Worm (Caenorhabditis elegans) whole organism, midembryonic: ENCODE data around the gene F26D11.13.

Experiments
- T22C8.4 ChIP-seq: fragments of 200-800 bp; sonication (Bioruptor generic); IDR thresholded peaks from 2 replicates; pipeline ENCODE4 v1.3.6; 2022; ENCODE audit warnings: missing genetic modification characterization, missing compliant biosample characterization
- cog-1 ChIP-seq: sonication (generic microtip); optimal IDR thresholded peaks from 2 replicates; lab custom pipeline; 2016; ENCODE audit warnings: missing genetic modification characterization, missing compliant biosample characterization
- flt-1 ChIP-seq: fragments of 200-800 bp; sonication (Bioruptor generic); IDR thresholded peaks from 2 replicates; pipeline ENCODE4 v1.3.6; 2022; ENCODE audit warnings: missing genetic modification characterization, missing compliant biosample characterization
- klf-2 ChIP-seq: fragments of 200-800 bp; sonication (Bioruptor generic); conservative IDR thresholded peaks from 2 replicates; pipeline ENCODE4 v1.3.6; 2022; ENCODE audit warnings: missing genetic modification reagents, missing genetic modification characterization, missing compliant biosample characterization
- med-1 ChIP-seq: sonication (generic microtip); optimal IDR thresholded peaks from 2 replicates; lab custom pipeline; 2017; ENCODE audit warnings: missing genetic modification characterization, mild to moderate bottlenecking, missing compliant biosample characterization, antibody characterized with exemption, missing genetic modification reagents; ENCODE audit not compliant: insufficient read depth
- ref-1 ChIP-seq: fragments of 200-800 bp; sonication (Bioruptor generic); conservative IDR thresholded peaks from 2 replicates; pipeline ENCODE4 v1.3.6; 2022; ENCODE audit warnings: missing genetic modification reagents, missing genetic modification characterization, missing compliant biosample characterization
- tab-1 ChIP-seq: fragments of 200-800 bp; sonication (Bioruptor generic); IDR thresholded peaks from 2 replicates; pipeline ENCODE4 v1.3.6; 2022; ENCODE audit warnings: missing genetic modification characterization, missing compliant biosample characterization
- ztf-23 ChIP-seq: fragments of 200-800 bp; sonication (Bioruptor generic); IDR thresholded peaks from 2 replicates; pipeline ENCODE4 v1.3.6; 2022; ENCODE audit warnings: missing genetic modification reagents, missing genetic modification characterization, missing compliant biosample characterization
- ztf-29 ChIP-seq: fragments of 200-800 bp; sonication (Bioruptor generic); IDR thresholded peaks from 2 replicates; pipeline ENCODE4 v1.3.6; 2022; ENCODE audit warnings: missing genetic modification reagents, missing genetic modification characterization, missing compliant biosample characterization

F26D11.13 gene

ce11 chrV:7925483-7925882 lies 29.0 kb downstream of the F26D11.13 start, which contains the start of gene srsx-7:
srsx-7 (plus strand) TSS chrV:7925783.
- TF ChIP-seq med-1 (GFP tag; lab: Kevin White, UChicago): no peak
- no peak for TF ChIP-seq cog-1
- no peak for TF ChIP-seq klf-2
- no peak for TF ChIP-seq ref-1 (GFP tag; lab: Robert Waterston, UW)
- no peak for TF ChIP-seq tab-1 (GFP tag; lab: Robert Waterston, UW)
- TF ChIP-seq ztf-29 (GFP tag; lab: Robert Waterston, UW): no peak
- TF ChIP-seq ztf-23 (GFP tag; lab: Robert Waterston, UW): no peak
- no peak for TF ChIP-seq flt-1 (GFP tag; lab: Robert Waterston, UW)
- TF ChIP-seq T22C8.4: no peak

ce11 chrV:7908431-7908830 lies 46.0 kb downstream of the F26D11.13 start:
- no peak for TF ChIP-seq ztf-29 (GFP tag; lab: Robert Waterston, UW)
- TF ChIP-seq flt-1 (GFP tag; lab: Robert Waterston, UW): no peak
- TF ChIP-seq ztf-23 (GFP tag; lab: Robert Waterston, UW): no peak
- TF ChIP-seq tab-1 (GFP tag; lab: Robert Waterston, UW): no peak
- no peak for TF ChIP-seq med-1 (GFP tag; lab: Kevin White, UChicago)
- no peak for TF ChIP-seq klf-2
- no peak for TF ChIP-seq cog-1
- no peak for TF ChIP-seq ref-1 (GFP tag; lab: Robert Waterston, UW)
- TF ChIP-seq T22C8.4: no peak

- TF ChIP-seq med-1 (GFP tag; lab: Kevin White, UChicago) (no peak), ztf-29 (GFP tag; lab: Robert Waterston, UW) (no peak), T22C8.4 (no peak), flt-1 (GFP tag; lab: Robert Waterston, UW) (no peak), tab-1 (GFP tag; lab: Robert Waterston, UW) (no peak)
Measured at ce11 chrV:7904389-7904788, 50.1 kb downstream of the F26D11.13 start.
